Fruit fly (Drosophila melanogaster): ENCODE results near the gene CG42749.

CG42749 gene

dm6 chrX:5332259-5332862 lies 36.5 kb downstream of the CG42749 start, which contains the start of gene CanB:
Gene CanB, plus strand, starts transcription at chrX:5332499.
- TF ChIP-seq Myc (optimal IDR thresholded peaks at IDR 0.05) (peak; percentile 6), woc (GFP tag; optimal IDR thresholded peaks at IDR 0.05) (peak; percentile 68), Hr83 (GFP tag; optimal IDR thresholded peaks at IDR 0.05; ENCODE audit: poor library complexity, severe bottlenecking) (peak; percentile 51), rgr (GFP tag; optimal IDR thresholded peaks at IDR 0.05) (peak; percentile 3), GATAd (GFP tag; optimal IDR thresholded peaks at IDR 0.05) (no peak), jim (GFP tag; optimal IDR thresholded peaks at IDR 0.05) (no peak), h (GFP tag; optimal IDR thresholded peaks at IDR 0.05) (peak; percentile 23)

dm6 chrX:5336722-5337121 lies 40.9 kb downstream of the CG42749 start:
- peak; percentile 26 for TF ChIP-seq OdsH (GFP tag; optimal IDR thresholded peaks at IDR 0.05)
- TF ChIP-seq tai (GFP tag; optimal IDR thresholded peaks at IDR 0.05), result no peak
- no peak for TF ChIP-seq ey (GFP tag; optimal IDR thresholded peaks at IDR 0.05)
- no peak for TF ChIP-seq Abd-B (GFP tag; optimal IDR thresholded peaks at IDR 0.05)
- no peak for TF ChIP-seq foxo (GFP tag; optimal IDR thresholded peaks at IDR 0.05)
- TF ChIP-seq Myc (optimal IDR thresholded peaks at IDR 0.05), result no peak
- TF ChIP-seq Hr78 (GFP tag; optimal IDR thresholded peaks at IDR 0.05), result no peak
- TF ChIP-seq pan (optimal IDR thresholded peaks at IDR 0.05), result no peak
- no peak for TF ChIP-seq Hr83 (GFP tag; optimal IDR thresholded peaks at IDR 0.05; ENCODE audit: poor library complexity, severe bottlenecking)
- peak; percentile 83 for TF ChIP-seq dmrt93B (GFP tag; optimal IDR thresholded peaks at IDR 0.05)
- peak; percentile 61 for TF ChIP-seq h (GFP tag; optimal IDR thresholded peaks at IDR 0.05)
- TF ChIP-seq fru (GFP tag; optimal IDR thresholded peaks at IDR 0.05), result no peak
- TF ChIP-seq br (GFP tag; optimal IDR thresholded peaks at IDR 0.05), result peak; percentile 64
- TF ChIP-seq CG9705 (GFP tag; optimal IDR thresholded peaks at IDR 0.05), result peak; percentile 80
- peak; percentile 92 for TF ChIP-seq Dfd (GFP tag; optimal IDR thresholded peaks at IDR 0.05)
- no peak for TF ChIP-seq Dif (GFP tag; optimal IDR thresholded peaks at IDR 0.05; ENCODE audit: partially characterized antibody)
- no peak for TF ChIP-seq sv (GFP tag; optimal IDR thresholded peaks at IDR 0.05)
- peak; percentile 76 for TF ChIP-seq HLH106 (tag; optimal IDR thresholded peaks at IDR 0.05)
- TF ChIP-seq Rel (GFP tag; optimal IDR thresholded peaks at IDR 0.05), result no peak
- TF ChIP-seq Rel (tag; optimal IDR thresholded peaks at IDR 0.05), result no peak
- no peak for TF ChIP-seq Jra (GFP tag; optimal IDR thresholded peaks at IDR 0.05)
- TF ChIP-seq lola (GFP tag; optimal IDR thresholded peaks at IDR 0.05), result no peak
- no peak for TF ChIP-seq CrebA (GFP tag; optimal IDR thresholded peaks at IDR 0.05; ENCODE audit: borderline replicate concordance)
- TF ChIP-seq usp (GFP tag; optimal IDR thresholded peaks at IDR 0.05), result no peak
- no peak for TF ChIP-seq jim (GFP tag; optimal IDR thresholded peaks at IDR 0.05)
- peak; percentile 33 for TF ChIP-seq rgr (GFP tag; optimal IDR thresholded peaks at IDR 0.05)
- no peak for TF ChIP-seq CG32264 (GFP tag; optimal IDR thresholded peaks at IDR 0.05)
- no peak for TF ChIP-seq sage (GFP tag; optimal IDR thresholded peaks at IDR 0.05)
- no peak for TF ChIP-seq Mio (GFP tag; optimal IDR thresholded peaks at IDR 0.05)
- no peak for TF ChIP-seq woc (GFP tag; optimal IDR thresholded peaks at IDR 0.05)
- TF ChIP-seq brk (GFP tag; optimal IDR thresholded peaks at IDR 0.05), result no peak
- TF ChIP-seq N (GFP tag; optimal IDR thresholded peaks at IDR 0.05), result no peak
- TF ChIP-seq dsf (GFP tag; optimal IDR thresholded peaks at IDR 0.05; ENCODE audit: borderline replicate concordance), result no peak
- TF ChIP-seq dl (GFP tag; optimal IDR thresholded peaks at IDR 0.05; ENCODE audit: insufficient read depth in 1 of 2, partially characterized antibody in 2 of 2), result no peak
- TF ChIP-seq Sp1 (GFP tag; optimal IDR thresholded peaks at IDR 0.05), result peak; percentile 76
- TF ChIP-seq Hnf4 (GFP tag; optimal IDR thresholded peaks at IDR 0.05), result no peak
- TF ChIP-seq GATAd (GFP tag; optimal IDR thresholded peaks at IDR 0.05), result no peak
- peak; percentile 33 for TF ChIP-seq psq (GFP tag; optimal IDR thresholded peaks at IDR 0.05)
- TF ChIP-seq Vsx2 (GFP tag; optimal IDR thresholded peaks at IDR 0.05; ENCODE audit: partially characterized antibody), result no peak

dm6 chrX:5337316-5337715 lies 41.5 kb downstream of the CG42749 start:
- TF ChIP-seq rgr (GFP tag; optimal IDR thresholded peaks at IDR 0.05) (no peak), CG9705 (GFP tag; optimal IDR thresholded peaks at IDR 0.05) (no peak), Hnf4 (GFP tag; optimal IDR thresholded peaks at IDR 0.05) (no peak), Vsx2 (GFP tag; optimal IDR thresholded peaks at IDR 0.05; ENCODE audit: partially characterized antibody) (no peak), Jra (GFP tag; optimal IDR thresholded peaks at IDR 0.05) (no peak), jim (GFP tag; optimal IDR thresholded peaks at IDR 0.05) (no peak), h (GFP tag; optimal IDR thresholded peaks at IDR 0.05) (no peak), brk (GFP tag; optimal IDR thresholded peaks at IDR 0.05) (no peak), dl (GFP tag; optimal IDR thresholded peaks at IDR 0.05; ENCODE audit: insufficient read depth in 1 of 2, partially characterized antibody in 2 of 2) (no peak), woc (GFP tag; optimal IDR thresholded peaks at IDR 0.05) (no peak), pan (optimal IDR thresholded peaks at IDR 0.05) (no peak), Dfd (GFP tag; optimal IDR thresholded peaks at IDR 0.05) (no peak), Sp1 (GFP tag; optimal IDR thresholded peaks at IDR 0.05) (no peak)
